Worm (Caenorhabditis elegans): Measurements from ENCODE around the gene cyp-34A5.

DNA sequence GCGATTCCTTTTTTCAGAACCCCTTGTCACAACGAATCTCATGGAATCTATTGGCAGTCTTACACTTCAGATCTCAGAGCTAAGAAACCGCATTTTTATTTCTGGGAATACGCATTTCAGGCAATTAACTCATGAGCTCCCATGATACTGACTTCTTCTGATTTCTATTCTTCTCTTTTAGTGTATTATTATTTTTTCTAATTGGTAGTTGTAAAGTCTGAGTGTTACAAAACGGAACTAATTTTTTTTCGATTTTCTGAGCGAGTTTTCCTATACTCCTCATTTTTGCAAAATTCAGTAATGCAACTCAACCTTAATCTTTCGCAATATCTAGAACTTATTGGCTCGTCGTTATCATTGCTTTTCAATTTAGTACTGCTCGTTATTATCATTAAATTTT, 16.9 kb upstream of the cyp-34A5 start, which contains the start of gene str-82:
- no peak for TF ChIP-seq unc-62 (GFP tag; optimal IDR thresholded peaks at IDR 0.05)
- TF ChIP-seq dox-1 (GFP tag; IDR thresholded peaks at IDR 0.05), result no peak
- TF ChIP-seq T07F8.4 (tag; optimal IDR thresholded peaks at IDR 0.05), result no peak
- TF ChIP-seq repo-1 (tag; optimal IDR thresholded peaks at IDR 0.05), result no peak
- TF ChIP-seq sea-2 (GFP tag; IDR thresholded peaks at IDR 0.05), result no peak
- no peak for TF ChIP-seq K12H6.12 (tag; optimal IDR thresholded peaks at IDR 0.05)
- TF ChIP-seq him-1 (tag; optimal IDR thresholded peaks at IDR 0.05), result no peak
- no peak for TF ChIP-seq mxl-1 (tag; optimal IDR thresholded peaks at IDR 0.05)
- TF ChIP-seq ccch-3 (GFP tag; optimal IDR thresholded peaks at IDR 0.05), result no peak
- TF ChIP-seq egrh-3 (GFP tag; IDR thresholded peaks at IDR 0.05), result no peak
- no peak for TF ChIP-seq cebp-1 (GFP tag; IDR thresholded peaks at IDR 0.05)
- TF ChIP-seq cebp-1 (tag; optimal IDR thresholded peaks at IDR 0.05), result no peak
- TF ChIP-seq pbrm-1 (GFP tag; IDR thresholded peaks at IDR 0.05), result no peak
- TF ChIP-seq hlh-26 (GFP tag; conservative IDR thresholded peaks at IDR 0.05), result no peak
